Fruit fly (Drosophila melanogaster): ENCODE measurements around the gene Kcmf1.
A peak's percentile ranks its signal among the peaks of the same experiment; 100 is the strongest.

Gene Kcmf1

DNA sequence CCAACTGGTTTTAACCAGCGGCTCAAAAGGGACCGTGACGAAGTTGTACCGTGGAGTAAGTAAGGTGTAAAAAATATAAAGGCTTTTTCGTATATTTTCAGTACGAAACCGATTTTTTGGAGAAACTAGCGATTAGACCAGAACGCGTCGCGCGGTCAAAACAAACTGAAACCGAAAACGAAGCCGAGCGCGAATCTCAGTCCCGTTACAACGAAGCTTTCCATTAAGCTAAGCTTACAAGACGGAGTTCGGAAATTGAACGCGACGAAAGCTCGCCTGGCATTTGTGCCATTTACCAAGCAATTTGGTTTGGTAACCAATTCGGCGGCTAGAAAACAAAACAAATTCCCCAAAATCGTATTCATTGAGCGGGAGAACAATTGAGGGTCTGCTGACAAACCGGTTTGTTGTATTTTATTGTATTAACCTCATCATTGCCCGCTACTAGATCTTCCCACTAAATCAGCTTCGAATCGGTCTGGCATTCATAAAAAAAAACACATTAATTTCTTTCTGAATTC lies 12.9 kb downstream of the Kcmf1 start:
- TF ChIP-seq CG12769 (tag; optimal IDR thresholded peaks at IDR 0.05) = peak; percentile 89
- peak; percentile 40 for TF ChIP-seq CG13894 (tag; optimal IDR thresholded peaks at IDR 0.05)
- TF ChIP-seq Dbx (GFP tag; IDR thresholded peaks at IDR 0.05) = peak; percentile 14; the same call in 1 of the 3 replicates
- peak; percentile 72 for TF ChIP-seq Blimp-1 (GFP tag; optimal IDR thresholded peaks at IDR 0.05)
- peak; percentile 89 for TF ChIP-seq sd (tag; optimal IDR thresholded peaks at IDR 0.05)
- TF ChIP-seq CG1602 (GFP tag; optimal IDR thresholded peaks at IDR 0.05) = no peak
- TF ChIP-seq kni (GFP tag; optimal IDR thresholded peaks at IDR 0.05) = peak; percentile 72
- peak in 1 of 2 experiments; percentile 9 for TF ChIP-seq Pdp1 (GFP tag; optimal IDR thresholded peaks at IDR 0.05)
- TF ChIP-seq CG13287 (GFP tag; IDR thresholded peaks at IDR 0.05; ENCODE audit: partially characterized antibody) = peak; percentile 25; the same call in 1 of the 2 replicates
- peak; percentile 37 for TF ChIP-seq B-H2 (GFP tag; optimal IDR thresholded peaks at IDR 0.05)
- peak; percentile 11 for TF ChIP-seq CG10543 (GFP tag; optimal IDR thresholded peaks at IDR 0.05)
- no peak for TF ChIP-seq lov (optimal IDR thresholded peaks at IDR 0.05)
- TF ChIP-seq lov (GFP tag; IDR thresholded peaks at IDR 0.05) = no peak
- no peak for TF ChIP-seq sima (GFP tag; optimal IDR thresholded peaks at IDR 0.05)
- TF ChIP-seq Deaf1 (tag; optimal IDR thresholded peaks at IDR 0.05) = peak; percentile 87
- peak; percentile 63 for TF ChIP-seq oc (tag; optimal IDR thresholded peaks at IDR 0.05)
- 0 out of 4 replicates have a peak, but pooled peaks have one; percentile 43 for TF ChIP-seq chinmo (GFP tag; IDR thresholded peaks at IDR 0.05; ENCODE audit: partially characterized antibody)
- TF ChIP-seq stc (GFP tag; IDR thresholded peaks at IDR 0.05) = 0 out of 2 replicates have a peak, but pooled peaks have one; percentile 11
- TF ChIP-seq NC2β (GFP tag; optimal IDR thresholded peaks at IDR 0.05) = no peak
- peak; percentile 2 for TF ChIP-seq gsb-n (tag; optimal IDR thresholded peaks at IDR 0.05)

DNA sequence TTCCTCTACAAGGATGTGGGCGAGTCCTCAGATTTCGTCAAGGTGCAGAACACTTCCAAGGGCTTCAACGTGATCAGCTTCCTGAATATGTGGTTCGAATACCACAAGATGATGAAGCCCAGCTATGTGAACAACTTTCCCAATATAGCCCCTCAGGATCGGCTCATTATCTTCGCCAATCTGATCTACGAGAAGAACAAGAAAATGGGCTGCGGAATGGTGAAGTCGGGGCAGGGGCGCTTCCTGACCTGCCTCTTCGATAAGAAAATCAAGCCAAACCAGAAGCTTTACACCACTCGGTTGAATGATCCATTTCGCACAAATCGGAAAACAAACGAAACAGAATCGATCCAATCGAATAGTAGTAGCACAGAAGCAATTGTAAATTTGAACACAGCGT lies 16.5 kb downstream of the Kcmf1 start:
- no peak for TF ChIP-seq CG15696 (tag; optimal IDR thresholded peaks at IDR 0.05)
- TF ChIP-seq tgo (GFP tag; IDR thresholded peaks at IDR 0.05) = 0 out of 3 replicates have a peak, but pooled peaks have one; percentile 17

DNA sequence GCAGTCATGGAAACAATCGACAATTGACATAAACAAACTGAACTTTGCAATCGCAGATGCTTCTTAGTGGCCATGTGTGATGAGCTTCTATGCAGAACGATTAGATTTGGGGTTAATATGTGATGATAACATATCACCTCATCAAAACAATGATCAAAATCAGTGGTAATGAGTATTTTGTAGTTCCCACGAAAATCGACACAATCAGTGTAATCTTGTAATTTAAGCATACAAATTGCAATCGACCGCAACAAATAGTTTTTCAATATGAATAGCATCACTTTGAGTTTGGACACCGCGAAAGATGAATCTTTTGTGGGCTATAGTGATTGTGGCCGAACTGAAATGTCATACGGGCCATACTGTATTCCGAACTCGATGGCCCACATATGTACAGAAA lies 17.3 kb downstream of the Kcmf1 start, which contains the start of gene CG11977:
Gene CG11977, plus strand, starts transcription at position 301 of the 400 bp plus-strand sequence.
- TF ChIP-seq YL-1 (GFP tag; optimal IDR thresholded peaks at IDR 0.05) = no peak
- TF ChIP-seq CG42726 (GFP tag; IDR thresholded peaks at IDR 0.05; ENCODE audit: partially characterized antibody) = no peak
- no peak for TF ChIP-seq so (GFP tag; IDR thresholded peaks at IDR 0.05)
- no peak for TF ChIP-seq ttk (GFP tag; IDR thresholded peaks at IDR 0.05)
- no peak for TF ChIP-seq CG17568 (GFP tag; optimal IDR thresholded peaks at IDR 0.05)
- no peak for TF ChIP-seq Poxn (GFP tag; IDR thresholded peaks at IDR 0.05)
- TF ChIP-seq unpg (GFP tag; optimal IDR thresholded peaks at IDR 0.05) = no peak
- no peak for TF ChIP-seq CG9215 (GFP tag; IDR thresholded peaks at IDR 0.05)
- no peak for TF ChIP-seq row (GFP tag; IDR thresholded peaks at IDR 0.05)
- no peak for TF ChIP-seq CG8924 (tag; optimal IDR thresholded peaks at IDR 0.05)
- TF ChIP-seq CG11696 (GFP tag; IDR thresholded peaks at IDR 0.05) = no peak
- no peak for TF ChIP-seq shn (GFP tag; optimal IDR thresholded peaks at IDR 0.05)

DNA sequence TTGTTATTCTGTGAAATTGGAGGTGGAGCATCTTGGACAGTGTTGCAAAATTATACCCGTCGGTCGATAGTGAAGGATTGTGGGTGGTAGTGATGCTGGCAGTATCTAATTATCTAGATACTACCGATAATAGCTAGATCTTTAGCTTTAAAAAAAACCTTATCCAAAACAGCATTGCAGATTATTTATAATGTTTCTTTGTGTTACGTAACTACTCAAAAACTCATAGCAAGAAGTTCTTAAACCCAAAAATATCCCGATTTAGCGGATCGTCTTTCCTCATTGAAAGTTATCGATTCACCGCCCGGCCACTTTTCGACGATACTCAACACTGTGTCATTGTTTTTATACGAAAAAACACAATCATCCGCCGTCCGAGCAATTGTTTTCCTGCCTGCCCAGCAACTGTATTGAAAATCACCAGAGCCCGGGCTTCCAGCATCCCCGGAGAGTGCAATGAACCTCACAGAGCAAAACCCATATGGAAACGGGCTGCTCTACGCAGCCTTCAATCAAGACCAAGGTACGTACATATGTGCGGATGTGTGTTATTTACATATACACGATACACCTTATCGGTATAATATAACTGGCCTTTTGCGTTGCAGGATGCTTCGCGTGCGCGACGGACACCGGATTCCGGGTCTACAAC lies 21.7 kb downstream of the Kcmf1 start, which contains the start of gene CG11975:
Gene CG11975, plus strand, starts transcription at position 326 of the 652 bp plus-strand sequence.
- TF ChIP-seq Trl (optimal IDR thresholded peaks at IDR 0.05) (no peak), Trl (GFP tag; optimal IDR thresholded peaks at IDR 0.05) (peak; percentile 92), CG30403 (GFP tag; optimal IDR thresholded peaks at IDR 0.05) (peak; percentile 91), YL-1 (GFP tag; optimal IDR thresholded peaks at IDR 0.05) (peak; percentile 77), CG6813 (GFP tag; optimal IDR thresholded peaks at IDR 0.05) (peak; percentile 36), bigmax (GFP tag; optimal IDR thresholded peaks at IDR 0.05) (no peak), E2f2 (GFP tag; IDR thresholded peaks at IDR 0.05) (peak; percentile 38; the same call in 1 of the 2 replicates), tup (GFP tag; optimal IDR thresholded peaks at IDR 0.05) (peak; percentile 33), ems (GFP tag; optimal IDR thresholded peaks at IDR 0.05) (peak; percentile 87), Hey (tag; optimal IDR thresholded peaks at IDR 0.05) (no peak), ind (GFP tag; optimal IDR thresholded peaks at IDR 0.05) (peak; percentile 82), ken (GFP tag; IDR thresholded peaks at IDR 0.05) (peak; percentile 68; the same call in 1 of the 3 replicates), nom (GFP tag; optimal IDR thresholded peaks at IDR 0.05) (no peak)
